Worm (Caenorhabditis elegans): ENCODE results near the gene fbxa-15.

fbxa-15 gene

DNA sequence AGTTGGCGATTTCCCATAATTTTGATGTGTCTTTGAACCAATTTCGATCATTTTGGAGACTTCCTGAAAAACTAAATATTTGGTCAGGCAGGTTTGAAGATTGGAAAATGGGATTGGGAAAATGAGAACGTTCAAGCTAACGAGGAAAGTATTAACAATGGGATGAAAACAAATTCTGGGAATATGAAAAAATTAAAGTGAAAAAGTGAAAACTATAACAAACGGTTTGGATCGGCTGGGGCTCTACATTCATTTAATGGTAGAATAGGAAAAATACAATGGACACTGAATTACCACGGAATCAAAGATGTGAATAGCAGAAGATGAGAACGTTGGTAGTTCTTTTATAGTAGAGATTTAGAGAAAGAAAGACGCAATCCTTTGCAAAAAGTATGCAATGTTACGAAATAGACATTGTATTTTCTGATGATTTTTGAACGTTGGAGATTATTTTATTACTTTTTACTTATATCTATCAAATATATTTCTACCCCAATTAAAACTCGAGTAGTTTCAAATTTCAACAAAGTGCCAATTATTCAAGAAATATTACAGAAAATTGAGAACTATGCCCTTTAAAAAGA, 32.9 kb downstream of the fbxa-15 start, which contains the start of gene fbxa-50:
TSS of gene fbxa-50 (minus strand) at position 51 of the 584 bp plus-strand sequence.
- peak; percentile 77 for TF ChIP-seq zip-2 (tag; optimal IDR thresholded peaks at IDR 0.05)
- TF ChIP-seq snpc-4 (tag; optimal IDR thresholded peaks at IDR 0.05), result no peak

DNA sequence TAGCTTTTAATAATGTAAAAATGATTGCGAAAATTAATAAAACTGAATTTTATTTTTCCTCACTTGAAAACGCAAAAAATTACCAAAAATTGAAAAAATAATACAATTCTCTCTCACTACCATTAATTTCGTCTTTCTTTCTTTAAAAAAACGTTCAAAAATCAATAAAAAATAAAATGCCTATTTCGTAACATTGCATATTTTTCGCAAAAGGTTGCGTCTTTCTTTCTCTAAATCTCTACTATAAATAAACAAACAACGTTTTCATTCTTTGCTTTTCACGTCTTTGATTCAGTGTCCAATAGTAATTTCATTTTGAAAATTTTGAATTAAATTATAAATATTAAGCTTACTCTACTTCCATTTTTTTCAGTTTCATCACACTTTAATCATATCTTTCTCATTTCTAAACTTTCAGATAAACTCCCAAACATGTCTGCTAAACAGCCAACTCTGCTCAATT, 36.8 kb downstream of the fbxa-15 start, which contains the start of gene fbxa-37:
TSS of gene fbxa-37 (plus strand) at position 413 of the 463 bp plus-strand sequence.
- TF ChIP-seq nhr-111 (GFP tag; optimal IDR thresholded peaks at IDR 0.05), result no peak
- no peak for TF ChIP-seq ZK546.5 (tag; optimal IDR thresholded peaks at IDR 0.05)
- peak in 1 of 2 experiments; percentile 71 for TF ChIP-seq lsy-2 (tag; optimal IDR thresholded peaks at IDR 0.05)
- peak; percentile 6 for TF ChIP-seq T20F7.1 (GFP tag; optimal IDR thresholded peaks at IDR 0.05)
- no peak for TF ChIP-seq nhr-77 (tag; optimal IDR thresholded peaks at IDR 0.05)
- TF ChIP-seq R02D3.7 (tag; optimal IDR thresholded peaks at IDR 0.05), result no peak
- no peak for TF ChIP-seq saeg-2 (GFP tag; IDR thresholded peaks at IDR 0.05)
- no peak for TF ChIP-seq daf-16 (GFP tag; optimal IDR thresholded peaks at IDR 0.05)
- TF ChIP-seq daf-16 (tag; optimal IDR thresholded peaks at IDR 0.05), result peak; percentile 36
- peak; percentile 98 for TF ChIP-seq zip-2 (tag; optimal IDR thresholded peaks at IDR 0.05)
- no peak for TF ChIP-seq zip-11 (GFP tag; IDR thresholded peaks at IDR 0.05)
- TF ChIP-seq F44E2.7 (GFP tag; IDR thresholded peaks at IDR 0.05), result no peak
- peak; percentile 43 for TF ChIP-seq mep-1 (tag; optimal IDR thresholded peaks at IDR 0.05)
- TF ChIP-seq skn-1 (tag; optimal IDR thresholded peaks at IDR 0.05), result no peak
- peak; percentile 36 for TF ChIP-seq dve-1 (tag; optimal IDR thresholded peaks at IDR 0.05; ENCODE audit: insufficient read depth)
- TF ChIP-seq ztf-7 (tag; optimal IDR thresholded peaks at IDR 0.05), result peak; percentile 88

DNA sequence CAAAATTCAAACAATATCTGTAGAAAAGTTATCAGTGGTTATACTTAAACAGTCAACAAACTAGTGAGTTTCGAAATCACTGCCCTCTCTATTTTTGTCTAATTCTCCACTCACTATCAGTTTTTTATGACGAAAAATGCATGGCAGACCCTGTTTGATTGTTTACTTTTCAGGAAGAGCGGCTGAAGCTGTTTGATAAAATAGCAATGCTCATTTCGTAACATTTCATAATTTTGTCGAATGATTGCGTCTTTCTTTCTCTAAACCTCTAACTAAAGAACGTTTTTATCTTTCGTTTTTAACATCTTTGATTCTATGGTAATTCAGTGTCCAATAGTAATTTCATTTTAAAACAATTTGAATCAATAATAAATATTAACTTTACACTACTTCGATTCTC, 42.3 kb downstream of the fbxa-15 start:
- TF ChIP-seq lin-1 (GFP tag; IDR thresholded peaks at IDR 0.05) (peak; percentile 93), cey-2 (tag; optimal IDR thresholded peaks at IDR 0.05; ENCODE audit: borderline replicate concordance, insufficient read depth) (peak; percentile 15), zip-2 (tag; optimal IDR thresholded peaks at IDR 0.05) (peak; percentile 95), mxl-3 (GFP tag; optimal IDR thresholded peaks at IDR 0.05) (peak; percentile 74), lsy-2 (tag; optimal IDR thresholded peaks at IDR 0.05) (peak in 1 of 2 experiments; percentile 49), zfp-2 (tag; optimal IDR thresholded peaks at IDR 0.05) (no peak), hif-1 (tag; optimal IDR thresholded peaks at IDR 0.05) (peak in 1 of 2 experiments; percentile 45), lin-15B (tag; optimal IDR thresholded peaks at IDR 0.05) (no peak), daf-16 (GFP tag; optimal IDR thresholded peaks at IDR 0.05) (peak in 1 of 2 experiments; percentile 95), daf-16 (tag; optimal IDR thresholded peaks at IDR 0.05) (peak; percentile 99), nhr-41 (GFP tag; IDR thresholded peaks at IDR 0.05) (peak; percentile 61; the same call in 1 of the 2 replicates), jun-1 (tag; optimal IDR thresholded peaks at IDR 0.05) (peak; percentile 33), fos-1 (tag; optimal IDR thresholded peaks at IDR 0.05) (peak; percentile 46), nhr-10 (tag; optimal IDR thresholded peaks at IDR 0.05) (peak; percentile 35), dmd-6 (GFP tag; IDR thresholded peaks at IDR 0.05) (peak; percentile 90), nhr-77 (tag; optimal IDR thresholded peaks at IDR 0.05) (peak; percentile 94), saeg-2 (GFP tag; IDR thresholded peaks at IDR 0.05) (peak; percentile 58; the same call in 1 of the 2 replicates), nhr-28 (tag; optimal IDR thresholded peaks at IDR 0.05) (peak; percentile 81), ztf-7 (tag; optimal IDR thresholded peaks at IDR 0.05) (peak; percentile 84), T20F7.1 (GFP tag; optimal IDR thresholded peaks at IDR 0.05) (peak; percentile 76), gei-8 (GFP tag; optimal IDR thresholded peaks at IDR 0.05) (no peak), sdz-12 (GFP tag; optimal IDR thresholded peaks at IDR 0.05) (no peak), pqm-1 (tag; optimal IDR thresholded peaks at IDR 0.05) (peak; percentile 99), dpl-1 (GFP tag; optimal IDR thresholded peaks at IDR 0.05) (no peak), lim-7 (GFP tag; IDR thresholded peaks at IDR 0.05) (no peak), nhr-102 (tag; optimal IDR thresholded peaks at IDR 0.05) (peak; percentile 76), php-3 (GFP tag; IDR thresholded peaks at IDR 0.05) (peak; percentile 97), mdl-1 (tag; optimal IDR thresholded peaks at IDR 0.05) (peak in 1 of 2 experiments; percentile 88), dve-1 (tag; optimal IDR thresholded peaks at IDR 0.05; ENCODE audit: insufficient read depth) (peak; percentile 98), ztf-11 (tag; optimal IDR thresholded peaks at IDR 0.05) (no peak), nhr-48 (tag; optimal IDR thresholded peaks at IDR 0.05) (peak; percentile 76), hlh-11 (tag; optimal IDR thresholded peaks at IDR 0.05) (peak; percentile 97), pha-4 (GFP tag; IDR thresholded peaks at IDR 0.05) (peak; percentile 61; the same call in 1 of the 2 replicates), pha-4 (tag; optimal IDR thresholded peaks at IDR 0.05) (peak; percentile 36), T26A8.4 (GFP tag; IDR thresholded peaks at IDR 0.05) (no peak; the same call in none of the 2 replicates), mep-1 (tag; optimal IDR thresholded peaks at IDR 0.05) (peak; percentile 37), Y75B8A.6 (GFP tag; IDR thresholded peaks at IDR 0.05) (no peak), nhr-6 (tag; optimal IDR thresholded peaks at IDR 0.05) (peak; percentile 73)

Data from whole organism, L4 larva.